Fruit fly (Drosophila melanogaster): ENCODE data around the gene CG13875.

Gene CG13875

DNA sequence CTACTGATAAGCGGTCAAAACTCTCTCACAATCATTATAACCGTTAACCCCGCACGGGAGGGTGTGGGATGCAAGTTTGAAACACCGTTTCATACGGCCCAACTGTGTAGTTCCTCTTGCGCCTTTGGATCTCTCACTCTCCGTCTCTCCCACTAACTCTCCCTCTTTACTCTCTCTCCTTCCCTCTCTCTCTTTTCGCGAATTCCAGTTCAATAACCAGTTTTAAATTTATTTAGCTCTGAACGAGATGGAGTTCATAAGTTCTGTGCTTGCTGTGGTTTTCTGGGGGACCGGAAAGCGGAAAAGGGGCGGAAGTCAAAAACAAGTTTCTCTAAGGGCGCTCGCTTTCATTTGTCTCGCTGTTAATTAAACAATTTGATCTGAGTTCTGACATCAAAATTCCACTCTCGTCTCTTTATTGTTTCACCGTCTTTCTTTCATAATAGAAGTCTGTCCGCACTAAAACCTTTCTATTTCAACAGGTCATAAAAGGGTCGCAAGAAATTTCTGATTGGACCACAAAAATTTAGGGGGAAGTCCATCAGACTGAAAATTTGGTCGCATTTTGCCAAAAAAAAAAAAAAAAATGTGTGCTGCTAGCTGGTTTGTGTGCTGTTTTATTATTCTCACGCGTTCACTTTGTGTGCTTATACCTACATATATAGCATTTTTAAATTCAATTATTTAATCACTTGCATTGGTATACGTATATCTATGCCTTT lies 38.7 kb upstream of the CG13875 start:
- no peak for TF ChIP-seq CG17568 (GFP tag; optimal IDR thresholded peaks at IDR 0.05)
- peak; percentile 66 for TF ChIP-seq Blimp-1 (GFP tag; optimal IDR thresholded peaks at IDR 0.05)
- TF ChIP-seq pros (GFP tag; optimal IDR thresholded peaks at IDR 0.05) = peak; percentile 70
- TF ChIP-seq yki (optimal IDR thresholded peaks at IDR 0.05) = no peak
- TF ChIP-seq Eip74EF (GFP tag; optimal IDR thresholded peaks at IDR 0.05) = peak in 1 of 2 experiments; percentile 45
- peak; percentile 48 for TF ChIP-seq kni (GFP tag; optimal IDR thresholded peaks at IDR 0.05)
- peak; percentile 48 for TF ChIP-seq nerfin-1 (tag; optimal IDR thresholded peaks at IDR 0.05)
- TF ChIP-seq NFAT (GFP tag; IDR thresholded peaks at IDR 0.05) = 0 out of 2 replicates have a peak, but pooled peaks have one; percentile 2
- TF ChIP-seq hth (optimal IDR thresholded peaks at IDR 0.05) = no peak
- peak; percentile 41; the same call in 1 of the 3 replicates for TF ChIP-seq CG2199 (GFP tag; IDR thresholded peaks at IDR 0.05)
- no peak for TF ChIP-seq ash1 (GFP tag; optimal IDR thresholded peaks at IDR 0.05)
- peak; percentile 42 for TF ChIP-seq pfk (GFP tag; optimal IDR thresholded peaks at IDR 0.05)
- TF ChIP-seq nom (GFP tag; optimal IDR thresholded peaks at IDR 0.05) = peak; percentile 25
- TF ChIP-seq CG9437 (GFP tag; optimal IDR thresholded peaks at IDR 0.05) = no peak
- peak; percentile 68 for TF ChIP-seq sd (tag; optimal IDR thresholded peaks at IDR 0.05)
- no peak for TF ChIP-seq CG4360 (GFP tag; IDR thresholded peaks at IDR 0.05)
- no peak for TF ChIP-seq CG17186 (GFP tag; optimal IDR thresholded peaks at IDR 0.05)
- TF ChIP-seq crol (GFP tag; IDR thresholded peaks at IDR 0.05) = 0 out of 2 replicates have a peak, but pooled peaks have one; percentile 29
- TF ChIP-seq Trl (optimal IDR thresholded peaks at IDR 0.05) = peak; percentile 64 to 72
- no peak for TF ChIP-seq Trl (GFP tag; optimal IDR thresholded peaks at IDR 0.05)
- no peak for TF ChIP-seq CG6854 (GFP tag; optimal IDR thresholded peaks at IDR 0.05)
- TF ChIP-seq CG12769 (tag; optimal IDR thresholded peaks at IDR 0.05) = peak; percentile 48
- no peak for TF ChIP-seq Oli (tag; optimal IDR thresholded peaks at IDR 0.05)
- peak in 1 of 2 experiments; percentile 63 for TF ChIP-seq insv (GFP tag; optimal IDR thresholded peaks at IDR 0.05)
- peak; percentile 59 for TF ChIP-seq Med (GFP tag)
- 0 out of 2 replicates have a peak, but pooled peaks have one; percentile 17 for TF ChIP-seq CG31224 (GFP tag; IDR thresholded peaks at IDR 0.05)

DNA sequence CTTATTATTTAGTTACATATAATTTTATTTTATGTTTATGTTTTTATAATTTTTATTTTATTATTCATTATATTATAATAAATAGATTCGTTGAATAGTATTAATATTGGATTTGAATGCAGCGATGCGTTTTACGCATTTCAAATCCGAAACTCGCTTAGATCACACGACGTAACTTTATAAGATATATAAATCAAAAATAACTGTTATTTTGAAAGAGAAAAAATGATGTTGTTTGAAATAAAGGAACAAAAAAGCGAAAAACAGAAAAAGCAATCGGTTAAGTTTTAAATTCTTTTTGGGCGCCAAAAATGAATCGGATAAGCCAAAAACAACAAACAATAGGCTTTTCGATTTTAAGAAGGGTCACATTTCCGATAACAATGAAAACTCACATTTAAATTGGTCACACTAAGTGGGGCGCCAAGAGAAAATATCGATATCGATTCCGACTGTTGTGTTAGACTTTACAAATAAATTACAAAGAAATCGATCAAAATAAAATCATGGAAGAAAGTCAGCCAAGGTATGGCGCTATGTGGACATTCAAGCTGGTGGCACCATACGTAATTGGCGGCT lies 33.6 kb upstream of the CG13875 start, which contains the start of gene CG6845:
TSS of gene CG6845 (plus strand) at position 436 of the 579 bp plus-strand sequence.
- TF ChIP-seq CG9609 (GFP tag; optimal IDR thresholded peaks at IDR 0.05) (no peak), CG9817 (tag; optimal IDR thresholded peaks at IDR 0.05) (no peak), CTCF (GFP tag; optimal IDR thresholded peaks at IDR 0.05) (peak; percentile 47), CG12744 (GFP tag; optimal IDR thresholded peaks at IDR 0.05) (no peak), nom (GFP tag; optimal IDR thresholded peaks at IDR 0.05) (peak; percentile 9), B-H2 (GFP tag; optimal IDR thresholded peaks at IDR 0.05) (no peak), tx (GFP tag; optimal IDR thresholded peaks at IDR 0.05) (no peak), CG7928 (GFP tag; optimal IDR thresholded peaks at IDR 0.05) (peak; percentile 15), Sox100B (GFP tag; optimal IDR thresholded peaks at IDR 0.05) (no peak), CG18011 (GFP tag; optimal IDR thresholded peaks at IDR 0.05) (no peak), Jarid2 (GFP tag; optimal IDR thresholded peaks at IDR 0.05) (no peak), D (optimal IDR thresholded peaks at IDR 0.05) (peak; percentile 23), D (GFP tag; optimal IDR thresholded peaks at IDR 0.05) (peak; percentile 51), CoRest (tag; optimal IDR thresholded peaks at IDR 0.05) (peak; percentile 38), CG9932 (GFP tag; IDR thresholded peaks at IDR 0.05) (no peak), lov (optimal IDR thresholded peaks at IDR 0.05) (no peak), lov (GFP tag; IDR thresholded peaks at IDR 0.05) (no peak), Ssrp (tag; optimal IDR thresholded peaks at IDR 0.05) (no peak), CG9797 (GFP tag; optimal IDR thresholded peaks at IDR 0.05) (peak; percentile 90), mirr (GFP tag; optimal IDR thresholded peaks at IDR 0.05) (no peak), pzg (GFP tag; optimal IDR thresholded peaks at IDR 0.05) (peak; percentile 92), lbe (GFP tag; optimal IDR thresholded peaks at IDR 0.05) (peak; percentile 20), bbx (GFP tag; IDR thresholded peaks at IDR 0.05; ENCODE audit: partially characterized antibody) (peak; percentile 89), CG8290 (GFP tag; optimal IDR thresholded peaks at IDR 0.05) (peak; percentile 91), CG8290 (tag; optimal IDR thresholded peaks at IDR 0.05) (peak in 1 of 2 experiments; percentile 25)

All from whole organism, embryonic.